Worm (Caenorhabditis elegans) whole organism, midembryonic: Measurements from ENCODE around the gene Y52E8A.6.

ENCODE experiments used
- flt-1 ChIP-seq: fragments of 200-800 bp; sonication (Bioruptor generic); IDR thresholded peaks from 2 replicates; pipeline ENCODE4 v1.3.6; 2022; ENCODE audit warnings: missing genetic modification characterization, missing compliant biosample characterization
- ref-1 ChIP-seq: fragments of 200-800 bp; sonication (Bioruptor generic); conservative IDR thresholded peaks from 2 replicates; pipeline ENCODE4 v1.3.6; 2022; ENCODE audit warnings: missing genetic modification reagents, missing genetic modification characterization, missing compliant biosample characterization

- no peak for TF ChIP-seq flt-1
- TF ChIP-seq ref-1 (GFP tag; lab: Robert Waterston, UW): no peak
Measured at ce11 chrII:4306921-4307630, 12.7 kb downstream of the Y52E8A.6 start, which contains the start of gene Y52E8A.3.
